Fruit fly (Drosophila melanogaster) whole organism, embryonic: ENCODE data around the gene neur.

ENCODE experiments used
- CG10147 ChIP-seq: fragments of 200-800 bp; sonication (Bioruptor generic); optimal IDR thresholded peaks from 2 replicates; lab custom pipeline; 2019; ENCODE audit warnings: missing biosample characterization, mild to moderate bottlenecking, missing genetic modification characterization, moderate library complexity
- CG10267 ChIP-seq: fragments of 200-800 bp; sonication (Bioruptor generic); optimal IDR thresholded peaks from 2 replicates; lab custom pipeline; 2018; ENCODE audit warnings: missing biosample characterization, mild to moderate bottlenecking, missing genetic modification characterization, moderate library complexity
- CG10462 ChIP-seq: fragments of 200-800 bp; sonication (Bioruptor generic); optimal IDR thresholded peaks from 2 replicates; lab custom pipeline; 2016; ENCODE audit warnings: missing biosample characterization, missing genetic modification characterization
- CG11093 ChIP-seq: fragments of 200-800 bp; sonication (Bioruptor generic); IDR thresholded peaks from 3 replicates; pipeline ENCODE4 v1.3.6; 2022; ENCODE audit warnings: missing biosample characterization, missing genetic modification characterization
- CG11247 ChIP-seq: fragments of 200-800 bp; sonication (Bioruptor generic); IDR thresholded peaks from 2 replicates; pipeline ENCODE4 v1.3.6; 2022; ENCODE audit warnings: missing biosample characterization, missing genetic modification characterization
- CG11723 ChIP-seq: fragments of 200-800 bp; sonication (Bioruptor generic); optimal IDR thresholded peaks from 2 replicates; lab custom pipeline; 2017; ENCODE audit warnings: missing biosample characterization, mild to moderate bottlenecking, missing genetic modification characterization
- CG14014 ChIP-seq: fragments of 200-800 bp; sonication (Bioruptor generic); IDR thresholded peaks from 2 replicates; pipeline ENCODE4 v1.3.6; 2022; ENCODE audit warnings: missing biosample characterization, missing genetic modification characterization
- CG15696 ChIP-seq: fragments of 200-800 bp; sonication (Bioruptor generic); optimal IDR thresholded peaks from 2 replicates; lab custom pipeline; 2019; ENCODE audit warnings: missing biosample characterization, mild to moderate bottlenecking, missing genetic modification characterization, moderate library complexity
- CG2889 ChIP-seq: fragments of 200-800 bp; sonication (Bioruptor generic); IDR thresholded peaks from 3 replicates; pipeline ENCODE4 v1.3.6; 2022; ENCODE audit warnings: missing biosample characterization, missing genetic modification characterization
- CG3065 ChIP-seq: fragments of 200-800 bp; sonication (Bioruptor generic); optimal IDR thresholded peaks from 2 replicates; lab custom pipeline; 2016; ENCODE audit warnings: missing biosample characterization, missing genetic modification characterization
- CG34376 ChIP-seq: fragments of 200-800 bp; sonication (Bioruptor generic); optimal IDR thresholded peaks from 2 replicates; lab custom pipeline; 2018; ENCODE audit warnings: missing biosample characterization, mild to moderate bottlenecking, missing genetic modification characterization
- CG34422 ChIP-seq: fragments of 200-800 bp; sonication (Bioruptor generic); IDR thresholded peaks from 3 replicates; pipeline ENCODE4 v1.3.6; 2022; ENCODE audit warnings: missing biosample characterization, missing genetic modification characterization
- CG4730 ChIP-seq: fragments of 200-800 bp; sonication (Bioruptor generic); IDR thresholded peaks from 2 replicates; pipeline ENCODE4 v1.3.6; 2022; ENCODE audit warnings: missing biosample characterization, missing genetic modification characterization
- CG6791 ChIP-seq: fragments of 200-800 bp; sonication (Bioruptor generic); IDR thresholded peaks from 3 replicates; pipeline ENCODE4 v1.3.6; 2022; ENCODE audit warnings: missing biosample characterization, missing genetic modification characterization; ENCODE audit not compliant: partially characterized antibody
- CG7987 ChIP-seq: fragments of 200-800 bp; sonication (Bioruptor generic); optimal IDR thresholded peaks from 2 replicates; lab custom pipeline; 2018; ENCODE audit warnings: missing biosample characterization, mild to moderate bottlenecking, missing genetic modification characterization, moderate library complexity
- E2f2 ChIP-seq: fragments of 200-800 bp; sonication (Bioruptor generic); IDR thresholded peaks from 2 replicates; pipeline ENCODE4 v1.3.6; 2022; ENCODE audit warnings: missing biosample characterization, missing genetic modification characterization
- HLH3B ChIP-seq: fragments of 200-800 bp; sonication (Bioruptor generic); IDR thresholded peaks from 2 replicates; pipeline ENCODE4 v1.3.6; 2022; ENCODE audit warnings: missing biosample characterization, missing genetic modification characterization
- Hand ChIP-seq: fragments of 200-800 bp; sonication (Bioruptor generic); optimal IDR thresholded peaks from 2 replicates; lab custom pipeline; 2017; ENCODE audit warnings: mild to moderate bottlenecking, missing biosample characterization, missing genetic modification reagents, missing genetic modification characterization
- MBD-R2 ChIP-seq: fragments of 200-800 bp; sonication (Bioruptor generic); IDR thresholded peaks from 2 replicates; pipeline ENCODE4 v1.3.6; 2022; ENCODE audit warnings: missing biosample characterization, missing genetic modification characterization
- Mes4 ChIP-seq: fragments of 200-800 bp; sonication (Bioruptor generic); optimal IDR thresholded peaks from 2 replicates; lab custom pipeline; 2016; ENCODE audit warnings: missing biosample characterization, missing genetic modification characterization
- Oaz ChIP-seq: fragments of 200-800 bp; sonication (Bioruptor generic); IDR thresholded peaks from 2 replicates; pipeline ENCODE4 v1.3.6; 2022; ENCODE audit warnings: missing biosample characterization, missing genetic modification characterization
- Side ChIP-seq: fragments of 200-800 bp; sonication (Bioruptor generic); optimal IDR thresholded peaks from 2 replicates; lab custom pipeline; 2016; ENCODE audit warnings: missing biosample characterization, missing genetic modification characterization
- ash1 ChIP-seq: fragments of 200-800 bp; sonication (Bioruptor generic); optimal IDR thresholded peaks from 2 replicates; lab custom pipeline; 2018; ENCODE audit warnings: missing biosample characterization, mild to moderate bottlenecking, missing genetic modification characterization
- az2 ChIP-seq: fragments of 200-800 bp; sonication (Bioruptor generic); optimal IDR thresholded peaks from 3 replicates; lab custom pipeline; 2016; ENCODE audit warnings: missing biosample characterization, missing genetic modification characterization
- da ChIP-seq: fragments of 200-800 bp; sonication (Bioruptor generic); optimal IDR thresholded peaks from 2 replicates; lab custom pipeline; 2016; ENCODE audit warnings: missing biosample characterization, missing genetic modification characterization
- dan ChIP-seq: fragments of 200-800 bp; sonication (Bioruptor generic); IDR thresholded peaks from 2 replicates; pipeline ENCODE4 v1.3.6; 2022; ENCODE audit warnings: missing biosample characterization, missing genetic modification characterization
- dimm ChIP-seq: fragments of 200-800 bp; sonication (Bioruptor generic); IDR thresholded peaks from 2 replicates; pipeline ENCODE4 v1.3.6; 2022; ENCODE audit warnings: missing biosample characterization, missing genetic modification characterization
- ems ChIP-seq: fragments of 200-800 bp; sonication (Bioruptor generic); optimal IDR thresholded peaks from 3 replicates; lab custom pipeline; 2016; ENCODE audit warnings: missing biosample characterization, missing genetic modification characterization
- fru ChIP-seq: fragments of >200 bp; optimal IDR thresholded peaks from 2 replicates; lab custom pipeline; 2017
- gce ChIP-seq: fragments of 200-800 bp; sonication (Bioruptor generic); IDR thresholded peaks from 3 replicates; pipeline ENCODE4 v1.3.6; 2022; ENCODE audit warnings: missing biosample characterization, missing genetic modification characterization
- hkb ChIP-seq, 2 experiments: fragments of 200-800 bp in 1 of 2; fragments of >200 bp in 1 of 2; sonication (Bioruptor generic) in 1 of 2; IDR thresholded peaks in 1 of 2; optimal IDR thresholded peaks in 1 of 2; 2 replicates each; pipeline versions ENCODE4 v1.3.6 to Lab custom; 2017 to 2022; ENCODE audit warnings: missing biosample characterization in 1 of 2, missing genetic modification characterization in 1 of 2
- kni ChIP-seq: fragments of 200-800 bp; sonication (Bioruptor generic); optimal IDR thresholded peaks from 3 replicates; lab custom pipeline; 2017; ENCODE audit warnings: mild to moderate bottlenecking, missing biosample characterization, missing genetic modification reagents, missing genetic modification characterization
- knrl ChIP-seq: fragments of 200-800 bp; sonication (Bioruptor generic); IDR thresholded peaks from 3 replicates; pipeline ENCODE4 v1.3.6; 2022; ENCODE audit warnings: missing biosample characterization, missing genetic modification characterization; ENCODE audit not compliant: partially characterized antibody
- maf-S ChIP-seq: fragments of 200-800 bp; sonication (Bioruptor generic); optimal IDR thresholded peaks from 2 replicates; lab custom pipeline; 2016; ENCODE audit warnings: missing biosample characterization, missing genetic modification characterization
- odd ChIP-seq: fragments of 200-800 bp; sonication (Bioruptor generic); optimal IDR thresholded peaks from 2 replicates; lab custom pipeline; 2017; ENCODE audit warnings: missing biosample characterization, mild to moderate bottlenecking, missing genetic modification characterization
- pb ChIP-seq: fragments of 200-800 bp; sonication (Bioruptor generic); optimal IDR thresholded peaks from 3 replicates; lab custom pipeline; 2016; ENCODE audit warnings: missing biosample characterization, missing genetic modification characterization
- pho ChIP-seq: fragments of 200-800 bp; sonication (Bioruptor generic); optimal IDR thresholded peaks from 2 replicates; lab custom pipeline; 2016; ENCODE audit warnings: missing biosample characterization, missing genetic modification characterization
- pzg ChIP-seq: fragments of 200-800 bp; sonication (Bioruptor generic); optimal IDR thresholded peaks from 3 replicates; lab custom pipeline; 2018; ENCODE audit warnings: missing biosample characterization, mild to moderate bottlenecking, missing genetic modification characterization, moderate library complexity
- sc ChIP-seq, 3 experiments: fragments of >200 bp in 2 of 3; fragments of 200-800 bp in 1 of 3; sonication (Bioruptor generic) in 1 of 3; optimal IDR thresholded peaks; 2 replicates in 2 of 3; 3 replicates in 1 of 3; lab custom pipeline; 2017; ENCODE audit warnings: mild to moderate bottlenecking in 1 of 3, missing biosample characterization in 1 of 3, missing genetic modification characterization in 1 of 3, missing genetic modification reagents in 1 of 3
- schlank ChIP-seq: fragments of 200-800 bp; sonication (Bioruptor generic); optimal IDR thresholded peaks from 2 replicates; lab custom pipeline; 2018; ENCODE audit warnings: missing biosample characterization, mild to moderate bottlenecking, missing genetic modification characterization
- sd ChIP-seq: fragments of 200-800 bp; sonication (Bioruptor generic); optimal IDR thresholded peaks from 3 replicates; lab custom pipeline; 2018; ENCODE audit warnings: missing biosample characterization, mild to moderate bottlenecking, missing genetic modification characterization, moderate library complexity
- sens-2 ChIP-seq: fragments of 200-800 bp; sonication (Bioruptor generic); IDR thresholded peaks from 2 replicates; pipeline ENCODE4 v1.3.6; 2022; ENCODE audit warnings: missing biosample characterization, missing genetic modification characterization
- shn ChIP-seq: fragments of 200-800 bp; sonication (Bioruptor generic); optimal IDR thresholded peaks from 3 replicates; lab custom pipeline; 2016; ENCODE audit warnings: missing biosample characterization, missing genetic modification characterization
- sr ChIP-seq: fragments of 200-800 bp; sonication (Bioruptor generic); IDR thresholded peaks from 3 replicates; pipeline ENCODE4 v1.3.6; 2022; ENCODE audit warnings: missing biosample characterization, missing genetic modification characterization
- stwl ChIP-seq: fragments of 200-800 bp; sonication (Bioruptor generic); optimal IDR thresholded peaks from 3 replicates; lab custom pipeline; 2018; ENCODE audit warnings: missing biosample characterization, mild to moderate bottlenecking, missing genetic modification characterization, moderate library complexity
- tna ChIP-seq: fragments of 200-800 bp; sonication (Bioruptor generic); IDR thresholded peaks from 2 replicates; pipeline ENCODE4 v1.3.6; 2022; ENCODE audit warnings: missing biosample characterization, missing genetic modification characterization; ENCODE audit not compliant: partially characterized antibody
- ttk ChIP-seq: fragments of 200-800 bp; sonication (Bioruptor generic); IDR thresholded peaks from 2 replicates; pipeline ENCODE4 v2.1.2; 2022; ENCODE audit warnings: missing biosample characterization, missing genetic modification characterization
- tx ChIP-seq: fragments of 200-800 bp; sonication (Bioruptor generic); optimal IDR thresholded peaks from 2 replicates; lab custom pipeline; 2016; ENCODE audit warnings: missing biosample characterization, missing genetic modification characterization
- unc-4 ChIP-seq: fragments of 200-800 bp; sonication (Bioruptor generic); IDR thresholded peaks from 2 replicates; pipeline ENCODE4 v1.3.6; 2022; ENCODE audit warnings: missing biosample characterization, missing genetic modification characterization; ENCODE audit not compliant: partially characterized antibody
- vfl ChIP-seq: fragments of 200-800 bp; sonication (Bioruptor generic); optimal IDR thresholded peaks from 2 replicates; lab custom pipeline; 2016; ENCODE audit warnings: missing biosample characterization, missing genetic modification characterization
- zf30C ChIP-seq: fragments of 200-800 bp; sonication (Bioruptor generic); optimal IDR thresholded peaks from 3 replicates; lab custom pipeline; 2018; ENCODE audit warnings: missing biosample characterization, mild to moderate bottlenecking, missing genetic modification characterization

neur gene

DNA sequence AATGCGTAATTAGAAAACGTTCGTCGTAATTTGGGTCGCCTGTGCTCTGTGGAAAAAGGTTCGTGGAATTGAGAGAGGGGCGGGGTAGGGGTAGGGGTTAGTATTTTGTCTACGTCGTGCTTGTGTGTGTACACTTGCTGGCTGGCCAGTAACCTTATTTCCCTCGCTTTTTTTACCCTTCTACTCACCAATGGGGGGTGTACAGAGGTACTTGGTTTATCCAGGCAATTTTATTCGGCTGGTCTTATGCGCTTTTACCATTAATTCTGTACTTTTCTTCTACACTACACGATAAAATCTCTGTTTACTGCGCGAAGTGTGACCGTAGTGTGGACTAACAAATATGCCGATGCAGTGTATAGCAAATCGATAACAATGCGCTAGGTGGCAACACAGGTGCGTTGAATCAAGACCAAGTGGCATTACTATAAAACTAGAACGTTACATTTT lies 19.6 kb downstream of the neur start, which contains the start of gene tgo (continued):
- TF ChIP-seq shn (GFP tag; lab: Kevin White, UChicago) (no peak), pb (GFP tag; lab: Kevin White, UChicago) (no peak), schlank (tag; lab: Kevin White, UChicago) (no peak), Hand (no peak), CG6791 (GFP tag; lab: Robert Waterston, UW) (0 out of 3 replicates have a peak, but pooled peaks have one; percentile 55), CG7987 (GFP tag; lab: Kevin White, UChicago) (peak; percentile 7), CG11093 (GFP tag; lab: Robert Waterston, UW) (no peak), HLH3B (GFP tag; lab: Robert Waterston, UW) (no peak), sr (no peak), dan (no peak), vfl (GFP tag; lab: Kevin White, UChicago) (no peak), CG2889 (GFP tag; lab: Robert Waterston, UW) (no peak), ems (GFP tag; lab: Kevin White, UChicago) (no peak), CG4730 (GFP tag; lab: Robert Waterston, UW) (no peak), tx (GFP tag; lab: Kevin White, UChicago) (no peak), zf30C (GFP tag; lab: Kevin White, UChicago) (no peak), CG11247 (no peak), gce (GFP tag; lab: Robert Waterston, UW) (no peak), sd (peak; percentile 71), Side (GFP tag; lab: Kevin White, UChicago) (no peak), pzg (GFP tag; lab: Kevin White, UChicago) (peak; percentile 96), dimm (no peak), unc-4 (GFP tag; lab: Robert Waterston, UW) (peak; percentile 59; the same call in 1 of the 2 replicates), CG3065 (GFP tag; lab: Kevin White, UChicago) (no peak), MBD-R2 (GFP tag; lab: Robert Waterston, UW) (peak; percentile 48), hkb (optimal IDR thresholded peaks at IDR 0.05; lab: Kevin White, UChicago) (no peak), hkb (GFP tag; IDR thresholded peaks at IDR 0.05; lab: Robert Waterston, UW) (no peak), stwl (tag; lab: Kevin White, UChicago) (peak; percentile 71), CG10147 (GFP tag; lab: Kevin White, UChicago) (no peak), odd (GFP tag; lab: Kevin White, UChicago) (peak; percentile 1), da (GFP tag; lab: Kevin White, UChicago) (no peak), ttk (no peak), CG14014 (GFP tag; lab: Robert Waterston, UW) (no peak), Mes4 (no peak), tna (no peak), CG34376 (GFP tag; lab: Kevin White, UChicago) (peak; percentile 62), az2 (GFP tag; lab: Kevin White, UChicago) (no peak), sc (optimal IDR thresholded peaks at IDR 0.05; lab: Kevin White, UChicago) (no peak), sc (GFP tag; optimal IDR thresholded peaks at IDR 0.05; lab: Kevin White, UChicago) (no peak), ash1 (GFP tag; lab: Kevin White, UChicago) (no peak), kni (GFP tag; lab: Kevin White, UChicago) (peak; percentile 72), CG34422 (peak; percentile 83; the same call in 1 of the 3 replicates), knrl (GFP tag; lab: Robert Waterston, UW) (peak; percentile 47; the same call in 1 of the 3 replicates), CG10267 (peak; percentile 61), sens-2 (GFP tag; lab: Robert Waterston, UW) (no peak), pho (GFP tag; lab: Kevin White, UChicago) (no peak), E2f2 (GFP tag; lab: Robert Waterston, UW) (peak; percentile 64), Oaz (GFP tag; lab: Robert Waterston, UW) (no peak), fru (no peak), CG15696 (tag; lab: Kevin White, UChicago) (no peak), CG11723 (GFP tag; lab: Kevin White, UChicago) (no peak), CG10462 (GFP tag; lab: Kevin White, UChicago) (no peak), maf-S (GFP tag; lab: Kevin White, UChicago) (no peak)
